Fruit fly (Drosophila melanogaster) whole organism, embryonic: ENCODE results near the gene CG15638.

ENCODE experiments used
- ATbp ChIP-seq: fragments of 200-800 bp; sonication (Bioruptor generic); optimal IDR thresholded peaks from 2 replicates; lab custom pipeline; 2017; ENCODE audit warnings: missing biosample characterization, mild to moderate bottlenecking, missing genetic modification characterization, missing genetic modification reagents
- Bgb ChIP-seq: fragments of 200-800 bp; sonication (Bioruptor generic); IDR thresholded peaks from 2 replicates; pipeline ENCODE4 v1.3.6; 2022; ENCODE audit warnings: missing biosample characterization, missing genetic modification characterization; ENCODE audit not compliant: partially characterized antibody
- C15 ChIP-seq: fragments of 200-800 bp; sonication (Bioruptor generic); IDR thresholded peaks from 3 replicates; pipeline ENCODE4 v1.3.6; 2022; ENCODE audit warnings: missing biosample characterization, missing genetic modification characterization
- CG10147 ChIP-seq: fragments of 200-800 bp; sonication (Bioruptor generic); optimal IDR thresholded peaks from 2 replicates; lab custom pipeline; 2019; ENCODE audit warnings: missing biosample characterization, mild to moderate bottlenecking, missing genetic modification characterization, moderate library complexity
- CG11398 ChIP-seq: fragments of 200-800 bp; sonication (Bioruptor generic); optimal IDR thresholded peaks from 2 replicates; lab custom pipeline; 2016; ENCODE audit warnings: missing biosample characterization, missing genetic modification characterization
- CG12219 ChIP-seq: fragments of 200-800 bp; sonication (Bioruptor generic); optimal IDR thresholded peaks from 3 replicates; lab custom pipeline; 2018; ENCODE audit warnings: missing biosample characterization, mild to moderate bottlenecking, missing genetic modification characterization
- CG13287 ChIP-seq: fragments of 200-800 bp; sonication (Bioruptor generic); IDR thresholded peaks from 2 replicates; pipeline ENCODE4 v1.3.6; 2022; ENCODE audit warnings: missing biosample characterization, missing genetic modification characterization; ENCODE audit not compliant: partially characterized antibody
- CG14441 ChIP-seq: fragments of 200-800 bp; sonication (Bioruptor generic); IDR thresholded peaks from 2 replicates; pipeline ENCODE4 v1.3.6; 2022; ENCODE audit warnings: missing biosample characterization, missing genetic modification characterization
- CG14965 ChIP-seq: fragments of 200-800 bp; sonication (Bioruptor generic); optimal IDR thresholded peaks from 2 replicates; lab custom pipeline; 2016; ENCODE audit warnings: missing biosample characterization, missing genetic modification characterization, borderline replicate concordance
- CG15011 ChIP-seq: fragments of 200-800 bp; sonication (Bioruptor generic); optimal IDR thresholded peaks from 3 replicates; lab custom pipeline; 2018; ENCODE audit warnings: missing biosample characterization, mild to moderate bottlenecking, missing genetic modification characterization
- CG18599 ChIP-seq: fragments of 200-800 bp; sonication (Bioruptor generic); optimal IDR thresholded peaks from 3 replicates; lab custom pipeline; 2017; ENCODE audit warnings: missing biosample characterization, missing genetic modification characterization, mild to moderate bottlenecking, moderate library complexity, missing genetic modification reagents
- CG30403 ChIP-seq: fragments of 200-800 bp; sonication (Bioruptor generic); optimal IDR thresholded peaks from 3 replicates; lab custom pipeline; 2016; ENCODE audit warnings: missing biosample characterization, missing genetic modification characterization
- CG31224 ChIP-seq: fragments of 200-800 bp; sonication (Bioruptor generic); IDR thresholded peaks from 2 replicates; pipeline ENCODE4 v1.3.6; 2022; ENCODE audit warnings: missing biosample characterization, missing genetic modification characterization
- CG31441 ChIP-seq: fragments of 200-800 bp; sonication (Bioruptor generic); IDR thresholded peaks from 2 replicates; pipeline ENCODE4 v1.3.6; 2022; ENCODE audit warnings: missing biosample characterization, missing genetic modification characterization
- CG3407 ChIP-seq: fragments of 200-800 bp; sonication (Bioruptor generic); optimal IDR thresholded peaks from 2 replicates; lab custom pipeline; 2018; ENCODE audit warnings: missing biosample characterization, mild to moderate bottlenecking, missing genetic modification characterization
- CG3838 ChIP-seq: fragments of 200-800 bp; sonication (Bioruptor generic); optimal IDR thresholded peaks from 3 replicates; lab custom pipeline; 2016; ENCODE audit warnings: missing biosample characterization, missing genetic modification characterization
- CG6791 ChIP-seq: fragments of 200-800 bp; sonication (Bioruptor generic); IDR thresholded peaks from 3 replicates; pipeline ENCODE4 v1.3.6; 2022; ENCODE audit warnings: missing biosample characterization, missing genetic modification characterization; ENCODE audit not compliant: partially characterized antibody
- CG7357 ChIP-seq: fragments of 200-800 bp; sonication (Bioruptor generic); IDR thresholded peaks from 3 replicates; pipeline ENCODE4 v1.3.6; 2022; ENCODE audit warnings: missing biosample characterization, missing genetic modification characterization
- CG9727 ChIP-seq: fragments of 200-800 bp; sonication (Bioruptor generic); optimal IDR thresholded peaks from 3 replicates; lab custom pipeline; 2017; ENCODE audit warnings: missing biosample characterization, mild to moderate bottlenecking, missing genetic modification characterization
- CG9876 ChIP-seq: fragments of 200-800 bp; sonication (Bioruptor generic); optimal IDR thresholded peaks from 2 replicates; lab custom pipeline; 2016; ENCODE audit warnings: missing biosample characterization, missing genetic modification characterization
- CrebB ChIP-seq: fragments of 200-800 bp; sonication (Bioruptor generic); optimal IDR thresholded peaks from 3 replicates; lab custom pipeline; 2018; ENCODE audit warnings: missing biosample characterization, mild to moderate bottlenecking, missing genetic modification characterization
- D ChIP-seq, 2 experiments: fragments of 200-800 bp in 1 of 2; fragments of >200 bp in 1 of 2; sonication (Bioruptor generic) in 1 of 2; optimal IDR thresholded peaks; 2 replicates in 1 of 2; 3 replicates in 1 of 2; lab custom pipeline; 2017; ENCODE audit warnings: mild to moderate bottlenecking in 1 of 2, missing biosample characterization in 1 of 2, missing genetic modification characterization in 1 of 2, missing genetic modification reagents in 1 of 2
- D19B ChIP-seq: fragments of 200-800 bp; sonication (Bioruptor generic); optimal IDR thresholded peaks from 2 replicates; lab custom pipeline; 2017; ENCODE audit warnings: missing biosample characterization, mild to moderate bottlenecking, missing genetic modification characterization
- HLH4C ChIP-seq: fragments of 200-800 bp; sonication (Bioruptor generic); IDR thresholded peaks from 3 replicates; pipeline ENCODE4 v1.3.6; 2022; ENCODE audit warnings: missing biosample characterization, missing genetic modification characterization; ENCODE audit not compliant: partially characterized antibody
- HmgD ChIP-seq: fragments of 200-800 bp; sonication (Bioruptor generic); optimal IDR thresholded peaks from 3 replicates; lab custom pipeline; 2016; ENCODE audit warnings: missing biosample characterization, missing genetic modification characterization
- Hmx ChIP-seq: fragments of 200-800 bp; sonication (Bioruptor generic); optimal IDR thresholded peaks from 2 replicates; lab custom pipeline; 2016; ENCODE audit warnings: missing biosample characterization, missing genetic modification characterization
- Mad ChIP-seq: fragments of 200-800 bp; sonication (Bioruptor generic); optimal IDR thresholded peaks from 2 replicates; lab custom pipeline; 2016; ENCODE audit warnings: missing biosample characterization, missing genetic modification characterization
- Max ChIP-seq: fragments of 200-800 bp; sonication (Bioruptor generic); optimal IDR thresholded peaks from 2 replicates; lab custom pipeline; 2016; ENCODE audit warnings: missing biosample characterization, mild to moderate bottlenecking, missing genetic modification characterization
- Mes4 ChIP-seq: fragments of 200-800 bp; sonication (Bioruptor generic); optimal IDR thresholded peaks from 2 replicates; lab custom pipeline; 2016; ENCODE audit warnings: missing biosample characterization, missing genetic modification characterization
- PHDP ChIP-seq: fragments of 200-800 bp; sonication (Bioruptor generic); optimal IDR thresholded peaks from 3 replicates; lab custom pipeline; 2018; ENCODE audit warnings: missing biosample characterization, mild to moderate bottlenecking, missing genetic modification characterization, moderate library complexity
- Ravus ChIP-seq: fragments of 200-800 bp; sonication (Bioruptor generic); IDR thresholded peaks from 2 replicates; pipeline ENCODE4 v1.3.6; 2022; ENCODE audit warnings: missing biosample characterization, missing genetic modification characterization
- TFAM ChIP-seq: fragments of 200-800 bp; sonication (Bioruptor generic); optimal IDR thresholded peaks from 2 replicates; lab custom pipeline; 2017; ENCODE audit warnings: missing biosample characterization, missing genetic modification characterization, inconsistent platforms
- Taf1 ChIP-seq: fragments of 200-800 bp; sonication (Bioruptor generic); IDR thresholded peaks from 2 replicates; pipeline ENCODE4 v1.3.6; 2022; ENCODE audit warnings: missing biosample characterization, missing genetic modification characterization
- Usf ChIP-seq: fragments of 200-800 bp; sonication (Bioruptor generic); optimal IDR thresholded peaks from 2 replicates; lab custom pipeline; 2017; ENCODE audit warnings: missing genotype, missing biosample characterization, missing genetic modification characterization
- ac ChIP-seq: fragments of 200-800 bp; sonication (Bioruptor generic); optimal IDR thresholded peaks from 3 replicates; lab custom pipeline; 2017; ENCODE audit warnings: missing biosample characterization, mild to moderate bottlenecking, missing genetic modification characterization
- chif ChIP-seq, 2 experiments: fragments of 200-800 bp; sonication (Bioruptor generic); optimal IDR thresholded peaks; 3 replicates each; lab custom pipeline; 2016; ENCODE audit warnings: missing biosample characterization in 2 of 2, missing genetic modification characterization in 2 of 2
- hkb ChIP-seq, 2 experiments: fragments of 200-800 bp in 1 of 2; fragments of >200 bp in 1 of 2; sonication (Bioruptor generic) in 1 of 2; IDR thresholded peaks in 1 of 2; optimal IDR thresholded peaks in 1 of 2; 2 replicates each; pipeline versions ENCODE4 v1.3.6 to Lab custom; 2017 to 2022; ENCODE audit warnings: missing biosample characterization in 1 of 2, missing genetic modification characterization in 1 of 2
- lab ChIP-seq: fragments of 200-800 bp; sonication (Bioruptor generic); optimal IDR thresholded peaks from 3 replicates; lab custom pipeline; 2017; ENCODE audit warnings: missing biosample characterization, missing genetic modification characterization, mild to moderate bottlenecking, moderate library complexity, missing genetic modification reagents
- lbe ChIP-seq: fragments of 200-800 bp; sonication (Bioruptor generic); optimal IDR thresholded peaks from 2 replicates; lab custom pipeline; 2016; ENCODE audit warnings: missing biosample characterization, mild to moderate bottlenecking, missing genetic modification characterization
- org-1 ChIP-seq: fragments of 200-800 bp; sonication (Bioruptor generic); optimal IDR thresholded peaks from 2 replicates; lab custom pipeline; 2017; ENCODE audit warnings: missing biosample characterization, missing genetic modification characterization
- pfk ChIP-seq: fragments of 200-800 bp; sonication (Bioruptor generic); optimal IDR thresholded peaks from 2 replicates; lab custom pipeline; 2018; ENCODE audit warnings: missing biosample characterization, mild to moderate bottlenecking, missing genetic modification characterization, moderate library complexity
- sim ChIP-seq: fragments of 200-800 bp; sonication (Bioruptor generic); IDR thresholded peaks from 2 replicates; pipeline ENCODE4 v1.3.6; 2022; ENCODE audit warnings: missing biosample characterization, missing genetic modification characterization
- ssp ChIP-seq: fragments of 200-800 bp; sonication (Bioruptor generic); IDR thresholded peaks from 2 replicates; pipeline ENCODE4 v1.3.6; 2022; ENCODE audit warnings: missing biosample characterization, missing genetic modification characterization
- trem ChIP-seq: fragments of 200-800 bp; optimal IDR thresholded peaks from 3 replicates; lab custom pipeline; 2019; ENCODE audit warnings: missing biosample characterization, mild to moderate bottlenecking, missing genetic modification characterization, moderate library complexity
- wek ChIP-seq: fragments of 200-800 bp; sonication (Bioruptor generic); optimal IDR thresholded peaks from 3 replicates; lab custom pipeline; 2018; ENCODE audit warnings: missing biosample characterization, mild to moderate bottlenecking, missing genetic modification characterization, moderate library complexity
- yki ChIP-seq: fragments of >200 bp; optimal IDR thresholded peaks from 3 replicates; lab custom pipeline; 2018
- zen ChIP-seq: fragments of 200-800 bp; sonication (Bioruptor generic); optimal IDR thresholded peaks from 3 replicates; lab custom pipeline; 2018; ENCODE audit warnings: missing biosample characterization, mild to moderate bottlenecking, missing genetic modification characterization, moderate library complexity

Gene CG15638

dm6 chr2L:13547738-13548726, 12.5 kb upstream of the CG15638 start (continued):
- TF ChIP-seq hkb (optimal IDR thresholded peaks at IDR 0.05; lab: Kevin White, UChicago), result no peak
- no peak for TF ChIP-seq hkb (GFP tag; IDR thresholded peaks at IDR 0.05; lab: Robert Waterston, UW)
- no peak for TF ChIP-seq CG3838 (GFP tag; lab: Kevin White, UChicago)
- peak; percentile 35 for TF ChIP-seq CG9876 (GFP tag; lab: Kevin White, UChicago)
- peak; percentile 27; the same call in 1 of the 2 replicates for TF ChIP-seq CG31224 (GFP tag; lab: Robert Waterston, UW)
- no peak for TF ChIP-seq Taf1 (GFP tag; lab: Robert Waterston, UW)
- no peak for TF ChIP-seq Mad (GFP tag; lab: Kevin White, UChicago)
- no peak for TF ChIP-seq wek (GFP tag; lab: Kevin White, UChicago)
- TF ChIP-seq Hmx (GFP tag; lab: Kevin White, UChicago), result peak; percentile 45
- TF ChIP-seq yki (lab: Kevin White, UChicago), result no peak
- peak; percentile 23 for TF ChIP-seq CG11398 (GFP tag; lab: Kevin White, UChicago)
- peak; percentile 9 for TF ChIP-seq trem (tag; lab: Kevin White, UChicago)
- TF ChIP-seq CG31441 (GFP tag; lab: Robert Waterston, UW), result peak; percentile 44; the same call in 1 of the 2 replicates
- TF ChIP-seq pfk (GFP tag; lab: Kevin White, UChicago), result no peak
- TF ChIP-seq lab (GFP tag; lab: Kevin White, UChicago), result peak; percentile 53
- no peak for TF ChIP-seq PHDP (tag; lab: Kevin White, UChicago)
- TF ChIP-seq CG3407 (GFP tag; lab: Kevin White, UChicago), result no peak
- TF ChIP-seq Bgb (GFP tag; lab: Robert Waterston, UW), result peak; percentile 40; the same call in 1 of the 2 replicates
- TF ChIP-seq chif (GFP tag; optimal IDR thresholded peaks at IDR 0.05; lab: Kevin White, UChicago), result peak; percentile 3 to 67
- no peak for TF ChIP-seq D (optimal IDR thresholded peaks at IDR 0.05; lab: Kevin White, UChicago)
- TF ChIP-seq D (GFP tag; optimal IDR thresholded peaks at IDR 0.05; lab: Kevin White, UChicago), result peak; percentile 46
- peak; percentile 61 for TF ChIP-seq zen
- peak; percentile 82 for TF ChIP-seq CG18599 (GFP tag; lab: Kevin White, UChicago)
- TF ChIP-seq CG14965 (GFP tag; lab: Kevin White, UChicago), result no peak
- no peak for TF ChIP-seq ac (GFP tag; lab: Kevin White, UChicago)
- TF ChIP-seq lbe (GFP tag; lab: Kevin White, UChicago), result no peak
- TF ChIP-seq HLH4C (GFP tag; lab: Robert Waterston, UW), result no peak
- TF ChIP-seq ATbp, result no peak
- TF ChIP-seq CG12219, result no peak
- TF ChIP-seq CG10147 (GFP tag; lab: Kevin White, UChicago), result peak; percentile 73
- peak; percentile 32 for TF ChIP-seq CG15011 (GFP tag; lab: Kevin White, UChicago)
- no peak for TF ChIP-seq CG13287 (GFP tag; lab: Robert Waterston, UW)
- TF ChIP-seq sim (GFP tag; lab: Robert Waterston, UW), result no peak
- TF ChIP-seq Usf (GFP tag; lab: Kevin White, UChicago), result peak; percentile 46
- TF ChIP-seq Ravus (GFP tag; lab: Robert Waterston, UW), result no peak
- peak; percentile 52; the same call in 2 of the 3 replicates for TF ChIP-seq CG6791 (GFP tag; lab: Robert Waterston, UW)
- TF ChIP-seq D19B (GFP tag; lab: Kevin White, UChicago), result peak; percentile 20
- TF ChIP-seq C15 (GFP tag; lab: Robert Waterston, UW), result no peak
- TF ChIP-seq HmgD (GFP tag; lab: Kevin White, UChicago), result no peak
- no peak for TF ChIP-seq ssp
- peak; percentile 99 for TF ChIP-seq CG9727 (GFP tag; lab: Kevin White, UChicago)
- peak; percentile 77 for TF ChIP-seq CG30403 (GFP tag; lab: Kevin White, UChicago)
- peak; percentile 58 for TF ChIP-seq org-1
- no peak for TF ChIP-seq CrebB
- TF ChIP-seq CG14441 (GFP tag; lab: Robert Waterston, UW), result no peak
- no peak for TF ChIP-seq CG7357 (GFP tag; lab: Robert Waterston, UW)
- no peak for TF ChIP-seq TFAM (GFP tag; lab: Kevin White, UChicago)
- no peak for TF ChIP-seq Mes4 (GFP tag; lab: Kevin White, UChicago)
- TF ChIP-seq Max (GFP tag; lab: Kevin White, UChicago), result peak; percentile 27
